Worm (Caenorhabditis elegans): ENCODE measurements around the gene Y41D4B.11.
A peak's percentile ranks its signal among the peaks of the same experiment; 100 is the strongest.

ce11 chrIV:1602936-1603457 is 2.5 kb upstream of the Y41D4B.11 start:
- TF ChIP-seq ztf-29 (GFP tag; IDR thresholded peaks at IDR 0.05): no peak
- no peak for TF ChIP-seq klf-2 (GFP tag; conservative IDR thresholded peaks at IDR 0.05)
- TF ChIP-seq flt-1 (GFP tag; IDR thresholded peaks at IDR 0.05): no peak
- no peak for TF ChIP-seq ztf-23 (GFP tag; IDR thresholded peaks at IDR 0.05)
- no peak for TF ChIP-seq tab-1 (GFP tag; IDR thresholded peaks at IDR 0.05)
- TF ChIP-seq ref-1 (GFP tag; conservative IDR thresholded peaks at IDR 0.05): no peak
- TF ChIP-seq cog-1 (tag; optimal IDR thresholded peaks at IDR 0.05): no peak
- TF ChIP-seq T22C8.4 (GFP tag; IDR thresholded peaks at IDR 0.05): peak; percentile 81
- no peak for TF ChIP-seq med-1 (GFP tag; optimal IDR thresholded peaks at IDR 0.05; ENCODE audit: insufficient read depth)

Data from whole organism, midembryonic.